Fruit fly (Drosophila melanogaster) whole organism, embryonic: Measurements from ENCODE around the gene CG42445.
A peak's percentile ranks its signal among the peaks of the same experiment; 100 is the strongest.

Experiments
- Atf3 ChIP-seq: fragments of 200-800 bp; sonication (Bioruptor generic); optimal IDR thresholded peaks from 3 replicates; lab custom pipeline; 2016; ENCODE audit warnings: missing biosample characterization, missing genetic modification characterization
- CG11696 ChIP-seq: fragments of 200-800 bp; sonication (Bioruptor generic); IDR thresholded peaks from 2 replicates; pipeline ENCODE4 v1.3.6; 2022; ENCODE audit warnings: missing biosample characterization, missing genetic modification characterization
- CG1647 ChIP-seq: fragments of 200-800 bp; sonication (Bioruptor generic); optimal IDR thresholded peaks from 3 replicates; lab custom pipeline; 2016; ENCODE audit warnings: missing biosample characterization, missing genetic modification characterization
- CG17359 ChIP-seq: fragments of 200-800 bp; sonication (Bioruptor generic); optimal IDR thresholded peaks from 3 replicates; lab custom pipeline; 2018; ENCODE audit warnings: missing biosample characterization, mild to moderate bottlenecking, missing genetic modification characterization, moderate library complexity
- CG17568 ChIP-seq: fragments of 200-800 bp; sonication (Bioruptor generic); optimal IDR thresholded peaks from 2 replicates; lab custom pipeline; 2018; ENCODE audit warnings: missing biosample characterization, mild to moderate bottlenecking, missing genetic modification characterization, moderate library complexity
- CG18599 ChIP-seq: fragments of 200-800 bp; sonication (Bioruptor generic); optimal IDR thresholded peaks from 3 replicates; lab custom pipeline; 2017; ENCODE audit warnings: missing biosample characterization, missing genetic modification characterization, mild to moderate bottlenecking, moderate library complexity, missing genetic modification reagents
- CG2129 ChIP-seq: fragments of 200-800 bp; sonication (Bioruptor generic); IDR thresholded peaks from 2 replicates; pipeline ENCODE4 v1.3.6; 2022; ENCODE audit warnings: missing biosample characterization, missing genetic modification characterization; ENCODE audit not compliant: partially characterized antibody
- CG30431 ChIP-seq: fragments of 200-800 bp; sonication (Bioruptor generic); optimal IDR thresholded peaks from 2 replicates; lab custom pipeline; 2017; ENCODE audit warnings: missing biosample characterization, missing genetic modification characterization
- CG32772 ChIP-seq: fragments of 200-800 bp; sonication (Bioruptor generic); IDR thresholded peaks from 2 replicates; pipeline ENCODE4 v1.3.6; 2022; ENCODE audit warnings: missing biosample characterization, missing genetic modification characterization
- CG4282 ChIP-seq: fragments of 200-800 bp; sonication (Bioruptor generic); optimal IDR thresholded peaks from 2 replicates; lab custom pipeline; 2016; ENCODE audit warnings: missing biosample characterization, missing genetic modification characterization
- CG4360 ChIP-seq: fragments of 200-800 bp; sonication (Bioruptor generic); IDR thresholded peaks from 2 replicates; pipeline ENCODE4 v1.3.6; 2022; ENCODE audit warnings: missing biosample characterization, missing genetic modification characterization
- CG4730 ChIP-seq: fragments of 200-800 bp; sonication (Bioruptor generic); IDR thresholded peaks from 2 replicates; pipeline ENCODE4 v1.3.6; 2022; ENCODE audit warnings: missing biosample characterization, missing genetic modification characterization
- CG5180 ChIP-seq: fragments of 200-800 bp; sonication (Bioruptor generic); optimal IDR thresholded peaks from 3 replicates; lab custom pipeline; 2017; ENCODE audit warnings: missing biosample characterization, missing genetic modification characterization, mild to moderate bottlenecking, moderate library complexity, missing genetic modification reagents
- CG6683 ChIP-seq: fragments of 200-800 bp; sonication (Bioruptor generic); optimal IDR thresholded peaks from 2 replicates; lab custom pipeline; 2017; ENCODE audit warnings: missing biosample characterization, mild to moderate bottlenecking, missing genetic modification characterization, missing genetic modification reagents
- CG8290 ChIP-seq, 3 experiments: fragments of 200-800 bp; sonication (Bioruptor generic); optimal IDR thresholded peaks; 2 replicates each; lab custom pipeline; 2016 to 2019; ENCODE audit warnings: missing biosample characterization in 3 of 3, missing genetic modification characterization in 3 of 3, mild to moderate bottlenecking in 2 of 3, moderate library complexity in 1 of 3
- CG9876 ChIP-seq: fragments of 200-800 bp; sonication (Bioruptor generic); optimal IDR thresholded peaks from 2 replicates; lab custom pipeline; 2016; ENCODE audit warnings: missing biosample characterization, missing genetic modification characterization
- CkIIα-i1 ChIP-seq: fragments of 200-800 bp; sonication (Bioruptor generic); IDR thresholded peaks from 2 replicates; pipeline ENCODE4 v1.3.6; 2022; ENCODE audit warnings: missing biosample characterization, missing genetic modification characterization
- Dad ChIP-seq: fragments of 200-800 bp; sonication (Bioruptor generic); optimal IDR thresholded peaks from 3 replicates; lab custom pipeline; 2016; ENCODE audit warnings: missing biosample characterization, missing genetic modification characterization
- E2f1 ChIP-seq: fragments of 200-800 bp; sonication (Bioruptor generic); IDR thresholded peaks from 2 replicates; pipeline ENCODE4 v1.3.6; 2022; ENCODE audit warnings: missing biosample characterization, missing genetic modification characterization
- Fer2 ChIP-seq: fragments of 200-800 bp; sonication (Bioruptor generic); optimal IDR thresholded peaks from 2 replicates; lab custom pipeline; 2018; ENCODE audit warnings: missing biosample characterization, mild to moderate bottlenecking, missing genetic modification characterization, moderate library complexity
- HLH54F ChIP-seq: fragments of 200-800 bp; sonication (Bioruptor generic); optimal IDR thresholded peaks from 3 replicates; lab custom pipeline; 2016; ENCODE audit warnings: missing biosample characterization, missing genetic modification characterization
- Hr78 ChIP-seq, 2 experiments: fragments of 200-800 bp in 1 of 2; fragments of >200 bp in 1 of 2; sonication (Bioruptor generic) in 1 of 2; optimal IDR thresholded peaks; 2 replicates each; lab custom pipeline; 2017 to 2019; ENCODE audit warnings: missing biosample characterization in 2 of 2, missing genetic modification characterization in 2 of 2, mild to moderate bottlenecking in 1 of 2, moderate library complexity in 1 of 2
- MESR4 ChIP-seq: fragments of 200-800 bp; sonication (Bioruptor generic); optimal IDR thresholded peaks from 2 replicates; lab custom pipeline; 2018; ENCODE audit warnings: missing biosample characterization, mild to moderate bottlenecking, missing genetic modification characterization, moderate library complexity
- Nf-YC ChIP-seq: fragments of 200-800 bp; optimal IDR thresholded peaks from 3 replicates; lab custom pipeline; 2019; ENCODE audit warnings: missing biosample characterization, mild to moderate bottlenecking, missing genetic modification characterization, moderate library complexity
- Poxn ChIP-seq: fragments of 200-800 bp; sonication (Bioruptor generic); IDR thresholded peaks from 2 replicates; pipeline ENCODE4 v1.3.6; 2022; ENCODE audit warnings: missing biosample characterization, missing genetic modification characterization
- Ptx1 ChIP-seq: fragments of 200-800 bp; sonication (Bioruptor generic); IDR thresholded peaks from 2 replicates; pipeline ENCODE4 v1.3.6; 2022; ENCODE audit warnings: missing biosample characterization, missing genetic modification characterization
- TFAM ChIP-seq: fragments of 200-800 bp; sonication (Bioruptor generic); optimal IDR thresholded peaks from 2 replicates; lab custom pipeline; 2017; ENCODE audit warnings: missing biosample characterization, missing genetic modification characterization, inconsistent platforms
- ab ChIP-seq: fragments of 200-800 bp; sonication (Bioruptor generic); optimal IDR thresholded peaks from 2 replicates; lab custom pipeline; 2016; ENCODE audit warnings: missing biosample characterization, missing genetic modification characterization
- btn ChIP-seq: fragments of 200-800 bp; sonication (Bioruptor generic); optimal IDR thresholded peaks from 2 replicates; lab custom pipeline; 2016; ENCODE audit warnings: missing biosample characterization, missing genetic modification characterization
- cas ChIP-seq: fragments of 200-800 bp; sonication (Bioruptor generic); IDR thresholded peaks from 2 replicates; pipeline ENCODE4 v1.3.6; 2022; ENCODE audit warnings: missing biosample characterization, missing genetic modification characterization
- chif ChIP-seq, 2 experiments: fragments of 200-800 bp; sonication (Bioruptor generic); optimal IDR thresholded peaks; 3 replicates each; lab custom pipeline; 2016; ENCODE audit warnings: missing biosample characterization in 2 of 2, missing genetic modification characterization in 2 of 2
- crol ChIP-seq: fragments of 200-800 bp; sonication (Bioruptor generic); IDR thresholded peaks from 2 replicates; pipeline ENCODE4 v1.3.6; 2022; ENCODE audit warnings: missing biosample characterization, missing genetic modification characterization
- da ChIP-seq: fragments of 200-800 bp; sonication (Bioruptor generic); optimal IDR thresholded peaks from 2 replicates; lab custom pipeline; 2016; ENCODE audit warnings: missing biosample characterization, missing genetic modification characterization
- dm ChIP-seq: fragments of 200-800 bp; sonication (Bioruptor generic); optimal IDR thresholded peaks from 3 replicates; lab custom pipeline; 2016; ENCODE audit warnings: missing biosample characterization, missing genetic modification characterization
- dmrt99B ChIP-seq: fragments of 200-800 bp; sonication (Bioruptor generic); optimal IDR thresholded peaks from 2 replicates; lab custom pipeline; 2018; ENCODE audit warnings: missing biosample characterization, mild to moderate bottlenecking, missing genetic modification characterization, moderate library complexity
- ind ChIP-seq: fragments of 200-800 bp; sonication (Bioruptor generic); optimal IDR thresholded peaks from 3 replicates; lab custom pipeline; 2016; ENCODE audit warnings: missing biosample characterization, missing genetic modification characterization
- kni ChIP-seq: fragments of 200-800 bp; sonication (Bioruptor generic); optimal IDR thresholded peaks from 3 replicates; lab custom pipeline; 2017; ENCODE audit warnings: mild to moderate bottlenecking, missing biosample characterization, missing genetic modification reagents, missing genetic modification characterization
- pan ChIP-seq, 4 experiments: fragments of >200 bp in 3 of 4; fragments of 200-800 bp in 1 of 4; sonication (Bioruptor generic) in 1 of 4; optimal IDR thresholded peaks in 3 of 4; IDR thresholded peaks in 1 of 4; 2 replicates each; pipeline versions ENCODE4 v1.3.6 to Lab custom; 2017 to 2022; ENCODE audit warnings: missing biosample characterization in 2 of 4, missing genetic modification characterization in 2 of 4, mixed read lengths in 1 of 4
- pb ChIP-seq: fragments of 200-800 bp; sonication (Bioruptor generic); optimal IDR thresholded peaks from 3 replicates; lab custom pipeline; 2016; ENCODE audit warnings: missing biosample characterization, missing genetic modification characterization
- pfk ChIP-seq: fragments of 200-800 bp; sonication (Bioruptor generic); optimal IDR thresholded peaks from 2 replicates; lab custom pipeline; 2018; ENCODE audit warnings: missing biosample characterization, mild to moderate bottlenecking, missing genetic modification characterization, moderate library complexity
- pum ChIP-seq: fragments of 200-800 bp; sonication (Bioruptor generic); optimal IDR thresholded peaks from 2 replicates; lab custom pipeline; 2016; ENCODE audit warnings: missing biosample characterization, missing genetic modification characterization
- repo ChIP-seq: fragments of 200-800 bp; sonication (Bioruptor generic); optimal IDR thresholded peaks from 2 replicates; lab custom pipeline; 2016; ENCODE audit warnings: missing biosample characterization, missing genetic modification characterization
- ro ChIP-seq: fragments of 200-800 bp; sonication (Bioruptor generic); IDR thresholded peaks from 2 replicates; pipeline ENCODE4 v1.3.6; 2022; ENCODE audit warnings: missing biosample characterization, missing genetic modification characterization
- run ChIP-seq: fragments of 200-800 bp; sonication (Bioruptor generic); optimal IDR thresholded peaks from 3 replicates; lab custom pipeline; 2018; ENCODE audit warnings: missing biosample characterization, mild to moderate bottlenecking, missing genetic modification characterization
- sim ChIP-seq: fragments of 200-800 bp; sonication (Bioruptor generic); IDR thresholded peaks from 2 replicates; pipeline ENCODE4 v1.3.6; 2022; ENCODE audit warnings: missing biosample characterization, missing genetic modification characterization
- slou ChIP-seq: fragments of 200-800 bp; sonication (Bioruptor generic); optimal IDR thresholded peaks from 3 replicates; lab custom pipeline; 2016; ENCODE audit warnings: missing biosample characterization, missing genetic modification characterization
- sug ChIP-seq: fragments of 200-800 bp; optimal IDR thresholded peaks from 2 replicates; lab custom pipeline; 2019; ENCODE audit warnings: missing biosample characterization, mild to moderate bottlenecking, missing genetic modification characterization, moderate library complexity
- tap ChIP-seq: fragments of 200-800 bp; optimal IDR thresholded peaks from 3 replicates; lab custom pipeline; 2019; ENCODE audit warnings: missing biosample characterization, mild to moderate bottlenecking, missing genetic modification characterization, moderate library complexity
- wek ChIP-seq: fragments of 200-800 bp; sonication (Bioruptor generic); optimal IDR thresholded peaks from 3 replicates; lab custom pipeline; 2018; ENCODE audit warnings: missing biosample characterization, mild to moderate bottlenecking, missing genetic modification characterization, moderate library complexity

CG42445 gene

dm6 chr3L:8115864-8116528 lies 42.7 kb downstream of the CG42445 start, which contains the start of the genes Arp3 and msk (continued):
- TF ChIP-seq CG9876 (GFP tag; lab: Kevin White, UChicago): peak; percentile 83
- peak; percentile 40; the same call in 1 of the 2 replicates for TF ChIP-seq cas (GFP tag; lab: Robert Waterston, UW)
- peak; percentile 91 for TF ChIP-seq pum
- TF ChIP-seq MESR4 (GFP tag; lab: Kevin White, UChicago): peak; percentile 69
- TF ChIP-seq ind (GFP tag; lab: Kevin White, UChicago): peak; percentile 88
- no peak for TF ChIP-seq dmrt99B (tag; lab: Kevin White, UChicago)
- peak; percentile 80 for TF ChIP-seq pb (GFP tag; lab: Kevin White, UChicago)
- TF ChIP-seq HLH54F (GFP tag; lab: Kevin White, UChicago): peak; percentile 91
- no peak for TF ChIP-seq CkIIα-i1 (GFP tag; lab: Robert Waterston, UW)
- TF ChIP-seq CG4360 (GFP tag; lab: Robert Waterston, UW): no peak
- TF ChIP-seq btn (GFP tag; lab: Kevin White, UChicago): peak; percentile 59
- no peak for TF ChIP-seq CG5180 (GFP tag; lab: Kevin White, UChicago)
- TF ChIP-seq Hr78 (GFP tag; optimal IDR thresholded peaks at IDR 0.05; lab: Kevin White, UChicago): no peak
- TF ChIP-seq kni (GFP tag; lab: Kevin White, UChicago): peak; percentile 75
- TF ChIP-seq Ptx1 (GFP tag; lab: Robert Waterston, UW): peak; percentile 86
- TF ChIP-seq CG2129 (GFP tag; lab: Robert Waterston, UW): no peak
- TF ChIP-seq wek (GFP tag; lab: Kevin White, UChicago): no peak
- peak; percentile 90 for TF ChIP-seq CG8290 (GFP tag; optimal IDR thresholded peaks at IDR 0.05; lab: Kevin White, UChicago)
- peak in 1 of 2 experiments; percentile 68 for TF ChIP-seq CG8290 (tag; optimal IDR thresholded peaks at IDR 0.05; lab: Kevin White, UChicago)
- no peak for TF ChIP-seq run (tag; lab: Kevin White, UChicago)
- TF ChIP-seq chif (GFP tag; optimal IDR thresholded peaks at IDR 0.05; lab: Kevin White, UChicago): peak; percentile 76 to 87
- peak; percentile 38 for TF ChIP-seq CG30431 (GFP tag; lab: Kevin White, UChicago)
- TF ChIP-seq pfk (GFP tag; lab: Kevin White, UChicago): peak; percentile 9
- TF ChIP-seq da (GFP tag; lab: Kevin White, UChicago): peak; percentile 79
- TF ChIP-seq crol (GFP tag; lab: Robert Waterston, UW): no peak
- TF ChIP-seq CG6683 (GFP tag; lab: Kevin White, UChicago): peak; percentile 49
- TF ChIP-seq TFAM: no peak
- TF ChIP-seq CG17359 (tag; lab: Kevin White, UChicago): peak; percentile 71
- peak; percentile 76 for TF ChIP-seq Fer2
- TF ChIP-seq CG11696 (GFP tag; lab: Robert Waterston, UW): no peak
- peak; percentile 66 for TF ChIP-seq slou (GFP tag; lab: Kevin White, UChicago)
- peak; percentile 77 for TF ChIP-seq CG4282 (GFP tag; lab: Kevin White, UChicago)
- TF ChIP-seq tap (tag; lab: Kevin White, UChicago): no peak
- peak; percentile 72 for TF ChIP-seq CG32772
- TF ChIP-seq Dad: peak; percentile 89
- no peak for TF ChIP-seq CG18599
- peak; percentile 74 for TF ChIP-seq Atf3
- 0 out of 2 replicates have a peak, but pooled peaks have one; percentile 33 for TF ChIP-seq sim
- TF ChIP-seq CG17568 (GFP tag; lab: Kevin White, UChicago): no peak
- peak; percentile 94 for TF ChIP-seq dm (GFP tag; lab: Kevin White, UChicago)
- TF ChIP-seq repo (GFP tag; lab: Kevin White, UChicago): peak; percentile 81
- peak; percentile 28; the same call in 1 of the 2 replicates for TF ChIP-seq ro
- peak; percentile 61 for TF ChIP-seq ab (GFP tag; lab: Kevin White, UChicago)
- TF ChIP-seq sug (tag; lab: Kevin White, UChicago): peak; percentile 88
- no peak for TF ChIP-seq pan (optimal IDR thresholded peaks at IDR 0.05; lab: Kevin White, UChicago)
- TF ChIP-seq pan (GFP tag; optimal IDR thresholded peaks at IDR 0.05 in 1 of 2, IDR thresholded peaks at IDR 0.05 in 1 of 2): peak in 1 of 2 experiments; percentile 54
- 0 out of 2 replicates have a peak, but pooled peaks have one; percentile 37 for TF ChIP-seq CG4730
- TF ChIP-seq E2f1: no peak
- TF ChIP-seq Poxn: no peak
- TF ChIP-seq Nf-YC (tag; lab: Kevin White, UChicago): peak; percentile 81
- TF ChIP-seq CG1647 (GFP tag; lab: Kevin White, UChicago): peak; percentile 88
